Worm (Caenorhabditis elegans) whole organism, young adult: ENCODE results near the gene best-20.

Experiments
- D2030.7 ChIP-seq: fragments of 200-800 bp; sonication (Bioruptor generic); IDR thresholded peaks from 2 replicates; pipeline ENCODE4 v1.3.6; 2022; ENCODE audit warnings: missing genetic modification reagents, missing genetic modification characterization, missing compliant biosample characterization
- F23B12.7 ChIP-seq: sonication (generic microtip); optimal IDR thresholded peaks from 2 replicates; lab custom pipeline; 2017; ENCODE audit warnings: missing genetic modification characterization, mild to moderate bottlenecking, missing compliant biosample characterization, antibody characterized with exemption, moderate library complexity; ENCODE audit not compliant: insufficient read depth
- F33H1.4 ChIP-seq: fragments of 200-800 bp; sonication (Bioruptor generic); IDR thresholded peaks from 2 replicates; pipeline ENCODE4 v1.3.6; 2022; ENCODE audit warnings: missing genetic modification reagents, missing genetic modification characterization, missing compliant biosample characterization
- F37B4.10 ChIP-seq: fragments of 200-800 bp; sonication (Bioruptor generic); IDR thresholded peaks from 2 replicates; pipeline ENCODE4 v1.3.6; 2022; ENCODE audit warnings: missing genetic modification characterization, missing compliant biosample characterization
- akir-1 ChIP-seq: fragments of 200-800 bp; sonication (Bioruptor generic); optimal IDR thresholded peaks from 2 replicates; lab custom pipeline; 2018; ENCODE audit warnings: mild to moderate bottlenecking, missing genetic modification characterization, moderate library complexity, missing compliant biosample characterization
- aptf-2 ChIP-seq: fragments of 200-800 bp; sonication (Bioruptor generic); conservative IDR thresholded peaks from 2 replicates; pipeline ENCODE4 v1.3.6; 2022; ENCODE audit warnings: missing genetic modification reagents, missing genetic modification characterization, missing compliant biosample characterization
- cebp-1 ChIP-seq, 2 experiments: fragments of 200-800 bp in 1 of 2; sonication (Bioruptor generic) in 1 of 2; sonication (generic microtip) in 1 of 2; IDR thresholded peaks in 1 of 2; optimal IDR thresholded peaks in 1 of 2; 2 replicates each; pipeline versions ENCODE4 v1.3.6 to Lab custom; 2017 to 2022; ENCODE audit warnings: missing compliant biosample characterization in 2 of 2, missing genetic modification characterization in 2 of 2, mild to moderate bottlenecking in 1 of 2, missing genetic modification reagents in 1 of 2, moderate library complexity in 1 of 2
- cebp-2 ChIP-seq: fragments of 200-800 bp; sonication (Bioruptor generic); IDR thresholded peaks from 2 replicates; pipeline ENCODE4 v1.3.6; 2022; ENCODE audit warnings: missing genetic modification characterization, missing compliant biosample characterization
- dox-1 ChIP-seq: fragments of 200-800 bp; sonication (Bioruptor generic); IDR thresholded peaks from 2 replicates; pipeline ENCODE4 v1.3.6; 2022; ENCODE audit warnings: missing genetic modification reagents, missing genetic modification characterization, missing compliant biosample characterization
- efl-1 ChIP-seq: fragments of 150-350 bp; optimal IDR thresholded peaks from 2 replicates; lab custom pipeline; 2014; ENCODE audit warnings: missing biosample characterization, missing genetic modification reagents, missing genetic modification characterization
- fkh-3 ChIP-seq: sonication (generic microtip); optimal IDR thresholded peaks from 2 replicates; lab custom pipeline; 2016; ENCODE audit warnings: mild to moderate bottlenecking, missing genetic modification characterization, missing compliant biosample characterization
- lin-54 ChIP-seq: fragments of 200-800 bp; sonication (Bioruptor generic); optimal IDR thresholded peaks from 2 replicates; lab custom pipeline; 2018; ENCODE audit warnings: mild to moderate bottlenecking, missing genetic modification characterization, missing compliant biosample characterization
- nhr-179 ChIP-seq: sonication (generic microtip); optimal IDR thresholded peaks from 2 replicates; lab custom pipeline; 2016; ENCODE audit warnings: mild to moderate bottlenecking, missing genetic modification characterization, missing compliant biosample characterization
- somi-1 ChIP-seq: fragments of 200-800 bp; sonication (Bioruptor generic); optimal IDR thresholded peaks from 2 replicates; lab custom pipeline; 2018; ENCODE audit warnings: mild to moderate bottlenecking, missing genetic modification characterization, missing compliant biosample characterization
- zfh-2 ChIP-seq: fragments of 200-800 bp; sonication (Bioruptor generic); conservative IDR thresholded peaks from 2 replicates; pipeline ENCODE4 v1.3.6; 2022; ENCODE audit warnings: missing genetic modification reagents, missing genetic modification characterization, missing compliant biosample characterization

Gene best-20

DNA sequence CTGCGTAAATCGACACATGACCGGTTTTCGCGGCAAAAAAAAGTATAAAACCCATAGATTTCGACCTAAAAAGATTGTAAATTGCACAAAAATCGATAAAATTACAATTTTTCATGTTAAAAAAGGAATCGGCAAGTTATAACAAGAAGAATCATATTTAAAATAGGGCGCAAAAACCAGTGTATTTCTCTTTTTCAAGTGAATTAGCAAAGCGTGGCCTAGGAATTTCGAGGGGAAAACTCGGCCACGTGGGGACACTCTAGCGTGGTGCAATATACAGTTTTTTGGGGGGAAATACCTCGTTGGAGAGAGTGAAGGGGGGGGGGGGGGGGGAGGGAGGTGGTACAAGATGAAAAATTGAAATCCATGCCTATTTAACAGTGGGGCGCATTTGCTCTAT lies 51.5 kb downstream of the best-20 start:
- TF ChIP-seq F23B12.7 (no peak), cebp-1 (GFP tag; IDR thresholded peaks at IDR 0.05; lab: Robert Waterston, UW) (no peak), cebp-1 (tag; optimal IDR thresholded peaks at IDR 0.05; lab: Kevin White, UChicago) (peak; percentile 14), lin-54 (GFP tag; lab: Kevin White, UChicago) (no peak), aptf-2 (no peak), fkh-3 (tag; lab: Kevin White, UChicago) (no peak), akir-1 (GFP tag; lab: Kevin White, UChicago) (no peak), dox-1 (GFP tag; lab: Robert Waterston, UW) (peak; percentile 33; the same call in 1 of the 2 replicates), F37B4.10 (GFP tag; lab: Robert Waterston, UW) (no peak), somi-1 (no peak), efl-1 (GFP tag; lab: Kevin White, UChicago) (no peak), zfh-2 (GFP tag; lab: Robert Waterston, UW) (0 out of 2 replicates have a peak, but pooled peaks have one; percentile 37), nhr-179 (tag; lab: Kevin White, UChicago) (no peak), D2030.7 (GFP tag; lab: Robert Waterston, UW) (no peak), cebp-2 (GFP tag; lab: Robert Waterston, UW) (no peak), F33H1.4 (GFP tag; lab: Robert Waterston, UW) (no peak)
- TF ChIP-seq, all 124 proteins: peak for 3
